Worm (Caenorhabditis elegans) whole organism, L1 larva: ENCODE results near the gene ZK228.4.

Experiments
- efl-1 ChIP-seq, 4 experiments: fragments of 150-350 bp; optimal IDR thresholded peaks in 3 of 4; peaks in 1 of 4; 1 replicate in 1 of 4; 2 replicates in 3 of 4; lab custom pipeline; 2014; ENCODE audit warnings: missing biosample characterization in 2 of 4, missing genetic modification characterization in 2 of 4, missing genetic modification reagents in 2 of 4
- fkh-8 ChIP-seq: sonication (generic microtip); optimal IDR thresholded peaks from 2 replicates; lab custom pipeline; 2016; ENCODE audit warnings: mild to moderate bottlenecking, missing genetic modification characterization, missing compliant biosample characterization
- irx-1 ChIP-seq: sonication (generic microtip); optimal IDR thresholded peaks from 2 replicates; lab custom pipeline; 2016; ENCODE audit warnings: missing genetic modification characterization, missing compliant biosample characterization

Gene ZK228.4

DNA sequence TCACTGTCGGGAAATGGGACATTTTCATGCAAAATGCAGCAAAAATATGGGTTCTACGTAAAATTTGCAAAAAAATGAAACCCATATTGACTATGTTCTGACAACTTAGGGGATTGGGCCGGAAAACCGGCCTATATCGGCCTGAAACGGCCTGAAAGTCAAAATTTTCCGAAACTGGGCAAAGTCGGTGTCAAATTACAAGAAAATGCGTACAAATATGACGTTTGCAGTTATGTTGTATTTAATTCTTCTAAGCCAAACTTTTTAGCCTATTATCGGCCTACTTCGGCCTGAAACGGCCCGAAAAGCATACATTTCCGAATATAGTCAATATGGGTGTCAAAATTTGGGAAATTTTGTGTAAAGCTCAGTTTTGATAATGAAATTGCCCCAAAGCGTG, 49.3 kb downstream of the ZK228.4 start:
- TF ChIP-seq irx-1, result no peak
- TF ChIP-seq efl-1 (optimal IDR thresholded peaks at IDR 0.05; lab: Kevin White, UChicago), result no peak
- TF ChIP-seq efl-1 (GFP tag; optimal IDR thresholded peaks at IDR 0.05 in 1 of 2; lab: Kevin White, UChicago), result peak in 1 of 2 experiments; percentile 69
- TF ChIP-seq fkh-8 (tag; lab: Kevin White, UChicago), result no peak
- TF ChIP-seq, all 84 proteins: peak for 1
